Fruit fly (Drosophila melanogaster) whole organism, embryonic: ENCODE results near the gene CG31463.

Experiments
- Atf6 ChIP-seq: fragments of 200-800 bp; sonication (Bioruptor generic); IDR thresholded peaks from 2 replicates; pipeline ENCODE4 v1.3.6; 2022; ENCODE audit warnings: missing biosample characterization, missing genetic modification characterization
- BEAF-32 ChIP-seq: fragments of 200-800 bp; sonication (Bioruptor generic); optimal IDR thresholded peaks from 3 replicates; lab custom pipeline; 2017; ENCODE audit warnings: missing biosample characterization, missing genetic modification characterization, mild to moderate bottlenecking, moderate library complexity, missing genetic modification reagents
- CG10321 ChIP-seq: fragments of 200-800 bp; sonication (Bioruptor generic); IDR thresholded peaks from 2 replicates; pipeline ENCODE4 v1.3.6; 2022; ENCODE audit warnings: missing biosample characterization, missing genetic modification characterization
- CG10366 ChIP-seq: fragments of 200-800 bp; sonication (Bioruptor generic); IDR thresholded peaks from 2 replicates; pipeline ENCODE4 v1.3.6; 2022; ENCODE audit warnings: missing biosample characterization, missing genetic modification characterization
- CG10979 ChIP-seq: fragments of 200-800 bp; sonication (Bioruptor generic); optimal IDR thresholded peaks from 2 replicates; lab custom pipeline; 2018; ENCODE audit warnings: missing biosample characterization, mild to moderate bottlenecking, missing genetic modification characterization, moderate library complexity
- CG11398 ChIP-seq: fragments of 200-800 bp; sonication (Bioruptor generic); optimal IDR thresholded peaks from 2 replicates; lab custom pipeline; 2016; ENCODE audit warnings: missing biosample characterization, missing genetic modification characterization
- CG1603 ChIP-seq: fragments of 200-800 bp; sonication (Bioruptor generic); optimal IDR thresholded peaks from 2 replicates; lab custom pipeline; 2019; ENCODE audit warnings: missing biosample characterization, mild to moderate bottlenecking, missing genetic modification characterization, moderate library complexity
- CG16779 ChIP-seq: fragments of 200-800 bp; sonication (Bioruptor generic); IDR thresholded peaks from 2 replicates; pipeline ENCODE4 v1.3.6; 2022; ENCODE audit warnings: missing biosample characterization, missing genetic modification characterization
- CG1792 ChIP-seq: fragments of 200-800 bp; sonication (Bioruptor generic); optimal IDR thresholded peaks from 2 replicates; lab custom pipeline; 2016; ENCODE audit warnings: missing biosample characterization, missing genetic modification characterization
- CG2129 ChIP-seq: fragments of 200-800 bp; sonication (Bioruptor generic); IDR thresholded peaks from 2 replicates; pipeline ENCODE4 v1.3.6; 2022; ENCODE audit warnings: missing biosample characterization, missing genetic modification characterization; ENCODE audit not compliant: partially characterized antibody
- CG34422 ChIP-seq: fragments of 200-800 bp; sonication (Bioruptor generic); IDR thresholded peaks from 3 replicates; pipeline ENCODE4 v1.3.6; 2022; ENCODE audit warnings: missing biosample characterization, missing genetic modification characterization
- CG43689 ChIP-seq: fragments of 200-800 bp; sonication (Bioruptor generic); IDR thresholded peaks from 2 replicates; pipeline ENCODE4 v1.3.6; 2022; ENCODE audit warnings: missing biosample characterization, missing genetic modification characterization
- CG4730 ChIP-seq: fragments of 200-800 bp; sonication (Bioruptor generic); IDR thresholded peaks from 2 replicates; pipeline ENCODE4 v1.3.6; 2022; ENCODE audit warnings: missing biosample characterization, missing genetic modification characterization
- CG6254 ChIP-seq: fragments of 200-800 bp; sonication (Bioruptor generic); optimal IDR thresholded peaks from 3 replicates; lab custom pipeline; 2017; ENCODE audit warnings: mild to moderate bottlenecking, missing biosample characterization, missing genetic modification reagents, missing genetic modification characterization
- CG7928 ChIP-seq: fragments of 200-800 bp; sonication (Bioruptor generic); optimal IDR thresholded peaks from 2 replicates; lab custom pipeline; 2017; ENCODE audit warnings: missing biosample characterization, mild to moderate bottlenecking, missing genetic modification characterization
- CG7987 ChIP-seq: fragments of 200-800 bp; sonication (Bioruptor generic); optimal IDR thresholded peaks from 2 replicates; lab custom pipeline; 2018; ENCODE audit warnings: missing biosample characterization, mild to moderate bottlenecking, missing genetic modification characterization, moderate library complexity
- CG8089 ChIP-seq: fragments of 200-800 bp; sonication (Bioruptor generic); optimal IDR thresholded peaks from 3 replicates; lab custom pipeline; 2016; ENCODE audit warnings: missing biosample characterization, missing genetic modification characterization
- CG8478 ChIP-seq: fragments of >200 bp; optimal IDR thresholded peaks from 2 replicates; lab custom pipeline; 2018
- CG8765 ChIP-seq: fragments of 200-800 bp; sonication (Bioruptor generic); IDR thresholded peaks from 2 replicates; pipeline ENCODE4 v1.3.6; 2022; ENCODE audit warnings: missing biosample characterization, missing genetic modification characterization
- CG9727 ChIP-seq: fragments of 200-800 bp; sonication (Bioruptor generic); optimal IDR thresholded peaks from 3 replicates; lab custom pipeline; 2017; ENCODE audit warnings: missing biosample characterization, mild to moderate bottlenecking, missing genetic modification characterization
- CTCF ChIP-seq: fragments of 200-800 bp; sonication (Bioruptor generic); optimal IDR thresholded peaks from 2 replicates; lab custom pipeline; 2017; ENCODE audit warnings: missing biosample characterization, mild to moderate bottlenecking, missing genetic modification characterization, moderate library complexity
- Doc3 ChIP-seq: fragments of 200-800 bp; sonication (Bioruptor generic); IDR thresholded peaks from 3 replicates; pipeline ENCODE4 v1.3.6; 2022; ENCODE audit warnings: missing biosample characterization, missing genetic modification characterization; ENCODE audit not compliant: partially characterized antibody
- Dp ChIP-seq: fragments of 200-800 bp; sonication (Bioruptor generic); optimal IDR thresholded peaks from 2 replicates; lab custom pipeline; 2018; ENCODE audit warnings: missing biosample characterization, mild to moderate bottlenecking, missing genetic modification characterization, moderate library complexity
- Dref ChIP-seq: fragments of 200-800 bp; sonication (Bioruptor generic); IDR thresholded peaks from 2 replicates; pipeline ENCODE4 v1.3.6; 2022; ENCODE audit warnings: missing biosample characterization, missing genetic modification characterization
- Drgx ChIP-seq: fragments of 200-800 bp; sonication (Bioruptor generic); IDR thresholded peaks from 2 replicates; pipeline ENCODE4 v1.3.6; 2022; ENCODE audit warnings: missing biosample characterization, missing genetic modification characterization
- E2f2 ChIP-seq: fragments of 200-800 bp; sonication (Bioruptor generic); IDR thresholded peaks from 2 replicates; pipeline ENCODE4 v1.3.6; 2022; ENCODE audit warnings: missing biosample characterization, missing genetic modification characterization
- Ets97D ChIP-seq: fragments of 200-800 bp; sonication (Bioruptor generic); optimal IDR thresholded peaks from 3 replicates; lab custom pipeline; 2016; ENCODE audit warnings: missing biosample characterization, missing genetic modification characterization
- Hand ChIP-seq: fragments of 200-800 bp; sonication (Bioruptor generic); optimal IDR thresholded peaks from 2 replicates; lab custom pipeline; 2017; ENCODE audit warnings: mild to moderate bottlenecking, missing biosample characterization, missing genetic modification reagents, missing genetic modification characterization
- Hr51 ChIP-seq, 2 experiments: fragments of 200-800 bp; sonication (Bioruptor generic); optimal IDR thresholded peaks; 2 replicates in 1 of 2; 3 replicates in 1 of 2; lab custom pipeline; 2016 to 2018; ENCODE audit warnings: missing biosample characterization in 2 of 2, missing genetic modification characterization in 2 of 2, mild to moderate bottlenecking in 1 of 2, moderate library complexity in 1 of 2
- Myb ChIP-seq: fragments of 200-800 bp; sonication (Bioruptor generic); optimal IDR thresholded peaks from 2 replicates; lab custom pipeline; 2016; ENCODE audit warnings: missing biosample characterization, missing genetic modification characterization
- NC2α ChIP-seq: fragments of 200-800 bp; sonication (Bioruptor generic); optimal IDR thresholded peaks from 2 replicates; lab custom pipeline; 2016; ENCODE audit warnings: missing biosample characterization, missing genetic modification characterization
- Six4 ChIP-seq: fragments of 200-800 bp; sonication (Bioruptor generic); optimal IDR thresholded peaks from 2 replicates; lab custom pipeline; 2016; ENCODE audit warnings: missing biosample characterization, missing genetic modification characterization
- Sox100B ChIP-seq: fragments of 200-800 bp; sonication (Bioruptor generic); optimal IDR thresholded peaks from 3 replicates; lab custom pipeline; 2018; ENCODE audit warnings: missing biosample characterization, mild to moderate bottlenecking, missing genetic modification characterization
- ato ChIP-seq: fragments of 200-800 bp; sonication (Bioruptor generic); IDR thresholded peaks from 2 replicates; pipeline ENCODE4 v1.3.6; 2022; ENCODE audit warnings: missing biosample characterization, missing genetic modification characterization; ENCODE audit not compliant: partially characterized antibody
- bcd ChIP-seq: fragments of 200-800 bp; sonication (Bioruptor generic); optimal IDR thresholded peaks from 2 replicates; lab custom pipeline; 2017; ENCODE audit warnings: missing biosample characterization, mild to moderate bottlenecking, missing genetic modification characterization
- chn ChIP-seq: fragments of 200-800 bp; sonication (Bioruptor generic); optimal IDR thresholded peaks from 2 replicates; lab custom pipeline; 2016; ENCODE audit warnings: missing biosample characterization, missing genetic modification characterization
- dati ChIP-seq: fragments of 200-800 bp; sonication (Bioruptor generic); IDR thresholded peaks from 2 replicates; pipeline ENCODE4 v1.3.6; 2022; ENCODE audit warnings: missing biosample characterization, missing genetic modification characterization
- disco-r ChIP-seq: fragments of 200-800 bp; sonication (Bioruptor generic); optimal IDR thresholded peaks from 2 replicates; lab custom pipeline; 2016; ENCODE audit warnings: missing biosample characterization, missing genetic modification characterization
- dmrt11E ChIP-seq: fragments of 200-800 bp; sonication (Bioruptor generic); optimal IDR thresholded peaks from 3 replicates; lab custom pipeline; 2018; ENCODE audit warnings: missing biosample characterization, mild to moderate bottlenecking, missing genetic modification characterization, moderate library complexity
- emc ChIP-seq: fragments of 200-800 bp; sonication (Bioruptor generic); optimal IDR thresholded peaks from 2 replicates; lab custom pipeline; 2016; ENCODE audit warnings: missing biosample characterization, missing genetic modification characterization
- ems ChIP-seq: fragments of 200-800 bp; sonication (Bioruptor generic); optimal IDR thresholded peaks from 3 replicates; lab custom pipeline; 2016; ENCODE audit warnings: missing biosample characterization, missing genetic modification characterization
- esg ChIP-seq: fragments of 200-800 bp; sonication (Bioruptor generic); conservative IDR thresholded peaks from 2 replicates; pipeline ENCODE4 v1.3.6; 2022; ENCODE audit warnings: missing biosample characterization, missing genetic modification characterization
- eyg ChIP-seq: fragments of 200-800 bp; sonication (Bioruptor generic); optimal IDR thresholded peaks from 3 replicates; lab custom pipeline; 2016; ENCODE audit warnings: missing biosample characterization, missing genetic modification characterization
- gfzf ChIP-seq: fragments of 200-800 bp; sonication (Bioruptor generic); optimal IDR thresholded peaks from 2 replicates; lab custom pipeline; 2016; ENCODE audit warnings: missing biosample characterization, mild to moderate bottlenecking, missing genetic modification characterization, moderate library complexity
- insv ChIP-seq, 2 experiments: fragments of 200-800 bp; sonication (Bioruptor generic); optimal IDR thresholded peaks; 3 replicates each; lab custom pipeline; 2016 to 2018; ENCODE audit warnings: missing biosample characterization in 2 of 2, missing genetic modification characterization in 2 of 2
- jumu ChIP-seq: fragments of 200-800 bp; sonication (Bioruptor generic); optimal IDR thresholded peaks from 3 replicates; lab custom pipeline; 2016; ENCODE audit warnings: missing biosample characterization, missing genetic modification characterization
- knrl ChIP-seq: fragments of 200-800 bp; sonication (Bioruptor generic); IDR thresholded peaks from 3 replicates; pipeline ENCODE4 v1.3.6; 2022; ENCODE audit warnings: missing biosample characterization, missing genetic modification characterization; ENCODE audit not compliant: partially characterized antibody
- mld ChIP-seq: fragments of 200-800 bp; sonication (Bioruptor generic); IDR thresholded peaks from 3 replicates; pipeline ENCODE4 v1.3.6; 2022; ENCODE audit warnings: missing biosample characterization, missing genetic modification characterization; ENCODE audit not compliant: partially characterized antibody
- nmo ChIP-seq: fragments of 200-800 bp; sonication (Bioruptor generic); optimal IDR thresholded peaks from 2 replicates; lab custom pipeline; 2018; ENCODE audit warnings: missing biosample characterization, mild to moderate bottlenecking, missing genetic modification characterization, moderate library complexity
- tio ChIP-seq: fragments of 200-800 bp; sonication (Bioruptor generic); optimal IDR thresholded peaks from 2 replicates; lab custom pipeline; 2017; ENCODE audit warnings: missing biosample characterization, missing genetic modification characterization, inconsistent platforms
- trh ChIP-seq: fragments of 200-800 bp; sonication (Bioruptor generic); optimal IDR thresholded peaks from 2 replicates; lab custom pipeline; 2016; ENCODE audit warnings: missing biosample characterization, missing genetic modification characterization
- unc-4 ChIP-seq: fragments of 200-800 bp; sonication (Bioruptor generic); IDR thresholded peaks from 2 replicates; pipeline ENCODE4 v1.3.6; 2022; ENCODE audit warnings: missing biosample characterization, missing genetic modification characterization; ENCODE audit not compliant: partially characterized antibody

CG31463 gene

dm6 chr3R:8269740-8270139, 22.4 kb upstream of the CG31463 start, which contains the start of gene CG9630:
CG9630 (minus strand) TSS chr3R:8269896.
- no peak for TF ChIP-seq CG8478 (lab: Kevin White, UChicago)
- no peak for TF ChIP-seq CG6254
- peak; percentile 100 for TF ChIP-seq E2f2 (GFP tag; lab: Robert Waterston, UW)
- TF ChIP-seq trh (GFP tag; lab: Kevin White, UChicago): no peak
- TF ChIP-seq Dref (GFP tag; lab: Robert Waterston, UW): peak; percentile 78
- no peak for TF ChIP-seq jumu (GFP tag; lab: Kevin White, UChicago)
- TF ChIP-seq CTCF (GFP tag; lab: Kevin White, UChicago): peak; percentile 40
- TF ChIP-seq Doc3: peak; percentile 48; the same call in 2 of the 3 replicates
- no peak for TF ChIP-seq dmrt11E (tag; lab: Kevin White, UChicago)
- 0 out of 3 replicates have a peak, but pooled peaks have one; percentile 37 for TF ChIP-seq mld (GFP tag; lab: Robert Waterston, UW)
- TF ChIP-seq esg: no peak
- TF ChIP-seq Myb (GFP tag; lab: Kevin White, UChicago): no peak
- no peak for TF ChIP-seq CG9727 (GFP tag; lab: Kevin White, UChicago)
- no peak for TF ChIP-seq CG8089 (GFP tag; lab: Kevin White, UChicago)
- TF ChIP-seq CG11398 (GFP tag; lab: Kevin White, UChicago): no peak
- no peak for TF ChIP-seq eyg (GFP tag; lab: Kevin White, UChicago)
- no peak for TF ChIP-seq chn
- TF ChIP-seq CG10321 (GFP tag; lab: Robert Waterston, UW): 0 out of 2 replicates have a peak, but pooled peaks have one; percentile 5
- TF ChIP-seq CG10979: no peak
- TF ChIP-seq CG7987: peak; percentile 47
- TF ChIP-seq Dp: peak; percentile 100
- TF ChIP-seq gfzf: peak; percentile 69
- no peak for TF ChIP-seq emc (GFP tag; lab: Kevin White, UChicago)
- TF ChIP-seq bcd (GFP tag; lab: Kevin White, UChicago): no peak
- no peak for TF ChIP-seq CG8765 (GFP tag; lab: Robert Waterston, UW)
- no peak for TF ChIP-seq tio (GFP tag; lab: Kevin White, UChicago)
- no peak for TF ChIP-seq Hand (GFP tag; lab: Kevin White, UChicago)
- TF ChIP-seq Ets97D (GFP tag; lab: Kevin White, UChicago): peak; percentile 79
- TF ChIP-seq CG2129 (GFP tag; lab: Robert Waterston, UW): peak; percentile 47
- no peak for TF ChIP-seq Hr51 (GFP tag; optimal IDR thresholded peaks at IDR 0.05; lab: Kevin White, UChicago)
- no peak for TF ChIP-seq Drgx
- TF ChIP-seq CG1603 (tag; lab: Kevin White, UChicago): peak; percentile 87
- 0 out of 3 replicates have a peak, but pooled peaks have one; percentile 44 for TF ChIP-seq knrl (GFP tag; lab: Robert Waterston, UW)
- no peak for TF ChIP-seq disco-r (GFP tag; lab: Kevin White, UChicago)
- peak; percentile 20; the same call in 1 of the 3 replicates for TF ChIP-seq CG34422 (GFP tag; lab: Robert Waterston, UW)
- peak; percentile 10 for TF ChIP-seq nmo (GFP tag; lab: Kevin White, UChicago)
- peak; percentile 87 for TF ChIP-seq ato (GFP tag; lab: Robert Waterston, UW)
- no peak for TF ChIP-seq NC2α (GFP tag; lab: Kevin White, UChicago)
- no peak for TF ChIP-seq Sox100B
- peak in 1 of 2 experiments; percentile 2 for TF ChIP-seq insv (GFP tag; optimal IDR thresholded peaks at IDR 0.05; lab: Kevin White, UChicago)
- no peak for TF ChIP-seq CG10366 (GFP tag; lab: Robert Waterston, UW)
- no peak for TF ChIP-seq CG43689 (GFP tag; lab: Robert Waterston, UW)
- TF ChIP-seq CG16779 (GFP tag; lab: Robert Waterston, UW): no peak
- no peak for TF ChIP-seq CG4730
- no peak for TF ChIP-seq CG1792 (GFP tag; lab: Kevin White, UChicago)
- TF ChIP-seq Six4 (GFP tag; lab: Kevin White, UChicago): no peak
- TF ChIP-seq ems (GFP tag; lab: Kevin White, UChicago): no peak
- TF ChIP-seq BEAF-32 (GFP tag; lab: Kevin White, UChicago): peak; percentile 72
- TF ChIP-seq dati (GFP tag; lab: Robert Waterston, UW): no peak
- peak; percentile 13 for TF ChIP-seq CG7928
- no peak for TF ChIP-seq Atf6 (GFP tag; lab: Robert Waterston, UW)
- peak; percentile 70 for TF ChIP-seq unc-4 (GFP tag; lab: Robert Waterston, UW)
